Fruit fly (Drosophila melanogaster): ENCODE data around the gene Saf6.

- TF ChIP-seq h (GFP tag; optimal IDR thresholded peaks at IDR 0.05) = no peak
- TF ChIP-seq dmrt93B (GFP tag; optimal IDR thresholded peaks at IDR 0.05) = no peak
- no peak for TF ChIP-seq CG32264 (GFP tag; optimal IDR thresholded peaks at IDR 0.05)
Observed at dm6 chr2L:811405-811804, 4.3 kb downstream of the Saf6 start, which contains the start of gene Dbp21E2.
